Worm (Caenorhabditis elegans) whole organism, mixed stage, embryonic: ENCODE results near the gene rle-1.

Source experiments
- M03D4.4 ChIP-seq: sonication (generic microtip); optimal IDR thresholded peaks from 2 replicates; lab custom pipeline; 2017; ENCODE audit warnings: mild to moderate bottlenecking, missing genetic modification characterization, missing compliant biosample characterization
- bed-3 ChIP-seq: fragments of 200-800 bp; sonication (Bioruptor generic); optimal IDR thresholded peaks from 3 replicates; lab custom pipeline; 2018; ENCODE audit warnings: mild to moderate bottlenecking, missing genetic modification characterization, moderate library complexity, missing compliant biosample characterization
- blmp-1 ChIP-seq: fragments of 150-350 bp; optimal IDR thresholded peaks from 2 replicates; lab custom pipeline; 2014; ENCODE audit warnings: missing biosample characterization, missing genetic modification characterization
- ceh-39 ChIP-seq: fragments of 150-350 bp; optimal IDR thresholded peaks from 2 replicates; lab custom pipeline; 2014; ENCODE audit warnings: missing biosample characterization, missing genetic modification characterization
- ceh-43 ChIP-seq: fragments of 200-800 bp; sonication (Bioruptor generic); optimal IDR thresholded peaks from 2 replicates; lab custom pipeline; 2018; ENCODE audit warnings: mild to moderate bottlenecking, missing genetic modification characterization, moderate library complexity, missing compliant biosample characterization
- ceh-83 ChIP-seq: fragments of 200-800 bp; sonication (Bioruptor generic); optimal IDR thresholded peaks from 2 replicates; lab custom pipeline; 2018; ENCODE audit warnings: mild to moderate bottlenecking, missing genetic modification characterization, missing compliant biosample characterization
- ces-1 ChIP-seq: fragments of 150-350 bp; optimal IDR thresholded peaks from 2 replicates; lab custom pipeline; 2014; ENCODE audit warnings: missing biosample characterization, missing genetic modification reagents, missing genetic modification characterization
- cnd-1 ChIP-seq: fragments of 200-800 bp; sonication (Bioruptor generic); optimal IDR thresholded peaks from 2 replicates; lab custom pipeline; 2018; ENCODE audit warnings: mild to moderate bottlenecking, missing genetic modification characterization, missing compliant biosample characterization
- drap-1 ChIP-seq: fragments of 200-800 bp; sonication (Bioruptor generic); optimal IDR thresholded peaks from 3 replicates; lab custom pipeline; 2018; ENCODE audit warnings: mild to moderate bottlenecking, missing genetic modification characterization, missing compliant biosample characterization
- elt-1 ChIP-seq: sonication (generic microtip); optimal IDR thresholded peaks from 2 replicates; lab custom pipeline; 2017; ENCODE audit warnings: missing genetic modification characterization, mild to moderate bottlenecking, missing compliant biosample characterization, antibody characterized with exemption, moderate library complexity, borderline replicate concordance; ENCODE audit not compliant: insufficient read depth
- elt-3 ChIP-seq: fragments of 150-350 bp; optimal IDR thresholded peaks from 2 replicates; lab custom pipeline; 2014; ENCODE audit warnings: missing biosample characterization, missing genetic modification characterization
- ham-2 ChIP-seq: fragments of 200-800 bp; sonication (Bioruptor generic); optimal IDR thresholded peaks from 2 replicates; lab custom pipeline; 2018; ENCODE audit warnings: mild to moderate bottlenecking, missing genetic modification characterization, missing compliant biosample characterization
- hlh-1 ChIP-seq: fragments of 150-350 bp; optimal IDR thresholded peaks from 2 replicates; lab custom pipeline; 2014; ENCODE audit warnings: missing biosample characterization, missing genetic modification reagents, missing genetic modification characterization
- lin-13 ChIP-seq: fragments of 150-350 bp; optimal IDR thresholded peaks from 2 replicates; lab custom pipeline; 2014; ENCODE audit warnings: missing biosample characterization, missing genetic modification characterization
- lin-32 ChIP-seq: fragments of 200-800 bp; sonication (Bioruptor generic); optimal IDR thresholded peaks from 2 replicates; lab custom pipeline; 2018; ENCODE audit warnings: mild to moderate bottlenecking, missing genetic modification characterization, missing compliant biosample characterization
- lsy-2 ChIP-seq: fragments of 150-350 bp; optimal IDR thresholded peaks from 2 replicates; lab custom pipeline; 2014; ENCODE audit warnings: missing biosample characterization, missing genetic modification characterization
- mab-5 ChIP-seq: fragments of 150-350 bp; optimal IDR thresholded peaks from 2 replicates; lab custom pipeline; 2014; ENCODE audit warnings: missing biosample characterization, missing genetic modification characterization
- mep-1 ChIP-seq: fragments of 150-350 bp; optimal IDR thresholded peaks from 2 replicates; lab custom pipeline; 2017; ENCODE audit warnings: missing biosample characterization, missing genetic modification reagents, missing genetic modification characterization, inconsistent platforms
- nhr-12 ChIP-seq: fragments of 150-350 bp; optimal IDR thresholded peaks from 2 replicates; lab custom pipeline; 2014; ENCODE audit warnings: missing biosample characterization, missing genetic modification characterization
- nhr-2 ChIP-seq: fragments of 150-350 bp; optimal IDR thresholded peaks from 2 replicates; lab custom pipeline; 2014; ENCODE audit warnings: missing biosample characterization, missing genetic modification characterization
- nhr-28 ChIP-seq: fragments of 150-350 bp; optimal IDR thresholded peaks from 2 replicates; lab custom pipeline; 2014; ENCODE audit warnings: missing biosample characterization, missing genetic modification characterization
- pha-4 ChIP-seq: fragments of 150-350 bp; optimal IDR thresholded peaks from 2 replicates; lab custom pipeline; 2018; ENCODE audit warnings: missing biosample characterization, missing genetic modification reagents, missing genetic modification characterization
- snpc-4 ChIP-seq: fragments of 150-350 bp; optimal IDR thresholded peaks from 2 replicates; lab custom pipeline; 2014; ENCODE audit warnings: missing biosample characterization, missing genetic modification characterization
- sptf-1 ChIP-seq: sonication (generic microtip); optimal IDR thresholded peaks from 2 replicates; lab custom pipeline; 2017; ENCODE audit warnings: mild to moderate bottlenecking, missing genetic modification characterization, moderate library complexity, missing compliant biosample characterization
- tbx-8 ChIP-seq: fragments of 200-800 bp; sonication (Bioruptor generic); optimal IDR thresholded peaks from 2 replicates; lab custom pipeline; 2018; ENCODE audit warnings: mild to moderate bottlenecking, missing genetic modification characterization, moderate library complexity, missing compliant biosample characterization
- unc-120 ChIP-seq: sonication (generic microtip); optimal IDR thresholded peaks from 2 replicates; lab custom pipeline; 2017; ENCODE audit warnings: missing genetic modification characterization, missing compliant biosample characterization; ENCODE audit not compliant: poor library complexity, severe bottlenecking
- unc-39 ChIP-seq: fragments of 150-350 bp; optimal IDR thresholded peaks from 2 replicates; lab custom pipeline; 2014; ENCODE audit warnings: missing biosample characterization, missing genetic modification characterization
- unc-62 ChIP-seq: fragments of 150-350 bp; optimal IDR thresholded peaks from 2 replicates; lab custom pipeline; 2014; ENCODE audit warnings: missing biosample characterization, missing genetic modification reagents, missing genetic modification characterization
- zip-8 ChIP-seq: fragments of 150-350 bp; optimal IDR thresholded peaks from 2 replicates; lab custom pipeline; 2014; ENCODE audit warnings: missing biosample characterization, missing genetic modification characterization
- ztf-11 ChIP-seq: fragments of 150-350 bp; optimal IDR thresholded peaks from 2 replicates; lab custom pipeline; 2014; ENCODE audit warnings: missing biosample characterization, missing genetic modification characterization

Gene rle-1

DNA sequence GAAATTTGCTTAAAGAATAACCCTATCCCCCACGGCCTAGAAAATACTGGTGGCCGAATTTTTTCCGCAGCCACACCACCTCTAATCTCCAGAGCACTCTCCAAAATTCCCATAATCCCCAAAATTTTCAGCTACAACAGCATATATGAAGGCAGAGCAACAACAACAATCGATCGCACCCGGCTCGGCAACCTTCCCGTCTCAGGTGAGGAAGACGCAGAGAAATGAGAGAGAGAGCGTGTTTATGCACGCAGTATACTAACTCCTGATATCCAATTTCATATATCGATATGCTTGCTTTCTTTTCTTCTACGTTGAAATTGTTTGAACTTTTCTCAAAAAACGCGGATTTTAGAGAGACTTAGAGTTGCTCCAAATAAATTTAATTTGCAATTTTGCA is 29.7 kb upstream of the rle-1 start:
- TF ChIP-seq nhr-28 (tag; lab: Kevin White, UChicago): no peak
- no peak for TF ChIP-seq drap-1
- no peak for TF ChIP-seq lin-13
- TF ChIP-seq hlh-1 (tag; lab: Kevin White, UChicago): peak; percentile 95
- TF ChIP-seq unc-120 (tag; lab: Kevin White, UChicago): peak; percentile 65
- TF ChIP-seq sptf-1 (tag; lab: Kevin White, UChicago): no peak

DNA sequence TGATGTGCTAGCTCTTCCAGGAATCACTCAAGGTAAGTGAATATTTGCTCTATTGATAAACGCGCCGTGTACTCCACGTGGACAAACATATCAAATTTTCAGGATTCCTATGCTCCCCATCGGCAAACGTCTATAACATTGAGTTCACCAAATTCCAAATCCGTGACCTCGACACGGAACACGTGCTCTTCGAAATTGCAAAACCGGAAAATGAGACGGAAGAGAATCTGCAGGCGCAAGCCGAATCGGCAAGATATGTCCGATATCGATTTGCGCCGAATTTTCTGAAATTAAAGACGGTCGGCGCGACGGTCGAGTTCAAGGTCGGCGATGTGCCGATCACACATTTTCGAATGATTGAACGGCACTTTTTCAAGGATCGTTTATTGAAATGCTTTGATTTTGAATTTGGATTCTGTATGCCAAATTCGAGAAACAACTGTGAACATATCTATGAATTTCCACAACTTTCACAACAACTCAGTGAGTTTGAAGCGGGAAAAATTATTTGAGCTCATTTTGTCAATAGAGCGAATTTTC is 28.3 kb upstream of the rle-1 start:
- TF ChIP-seq M03D4.4 (no peak), tbx-8 (no peak), lsy-2 (tag; lab: Kevin White, UChicago) (no peak), hlh-1 (tag; lab: Kevin White, UChicago) (no peak), sptf-1 (tag; lab: Kevin White, UChicago) (no peak), cnd-1 (tag; lab: Kevin White, UChicago) (no peak), ztf-11 (tag; lab: Kevin White, UChicago) (no peak), nhr-2 (no peak), lin-32 (GFP tag; lab: Kevin White, UChicago) (no peak), unc-39 (tag; lab: Kevin White, UChicago) (no peak), zip-8 (tag; lab: Kevin White, UChicago) (no peak), bed-3 (GFP tag; lab: Kevin White, UChicago) (no peak), pha-4 (no peak), ham-2 (GFP tag; lab: Kevin White, UChicago) (no peak), ceh-83 (no peak), ceh-39 (tag; lab: Kevin White, UChicago) (no peak)

DNA sequence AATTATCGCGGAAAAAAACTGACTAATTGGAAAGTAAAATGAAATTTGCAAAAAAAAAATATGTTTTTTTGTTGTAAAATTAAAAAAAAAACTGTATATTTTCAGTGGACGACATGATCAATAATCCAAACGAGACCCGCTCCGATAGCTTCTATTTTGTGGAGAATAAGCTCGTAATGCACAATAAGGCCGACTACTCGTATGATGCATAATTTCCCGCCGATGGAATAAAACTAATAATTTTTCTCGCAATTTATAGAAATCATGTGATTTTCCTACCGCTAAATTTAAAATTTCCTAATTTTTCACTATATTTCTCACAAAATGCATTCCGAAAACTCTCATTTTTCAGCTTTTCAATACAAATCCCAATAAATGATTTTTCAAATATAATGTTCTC is 27.5 kb upstream of the rle-1 start:
- TF ChIP-seq mab-5 (tag; lab: Kevin White, UChicago): no peak
- TF ChIP-seq hlh-1 (tag; lab: Kevin White, UChicago): peak; percentile 6
- no peak for TF ChIP-seq lin-13

ce11 chrIII:10909166-10909565 is 26.9 kb upstream of the rle-1 start:
- TF ChIP-seq mep-1 (tag; lab: Kevin White, UChicago): no peak
- no peak for TF ChIP-seq nhr-12
- TF ChIP-seq lin-13: no peak
- no peak for TF ChIP-seq ces-1 (GFP tag; lab: Kevin White, UChicago)
- no peak for TF ChIP-seq unc-62 (GFP tag; lab: Kevin White, UChicago)
- no peak for TF ChIP-seq mab-5 (tag; lab: Kevin White, UChicago)
- TF ChIP-seq bed-3 (GFP tag; lab: Kevin White, UChicago): no peak
- no peak for TF ChIP-seq ztf-11 (tag; lab: Kevin White, UChicago)
- no peak for TF ChIP-seq snpc-4
- TF ChIP-seq zip-8 (tag; lab: Kevin White, UChicago): no peak
- TF ChIP-seq elt-1: no peak
- no peak for TF ChIP-seq drap-1
- TF ChIP-seq ceh-43 (GFP tag; lab: Kevin White, UChicago): no peak
- TF ChIP-seq ham-2 (GFP tag; lab: Kevin White, UChicago): no peak
- TF ChIP-seq nhr-28 (tag; lab: Kevin White, UChicago): no peak

DNA sequence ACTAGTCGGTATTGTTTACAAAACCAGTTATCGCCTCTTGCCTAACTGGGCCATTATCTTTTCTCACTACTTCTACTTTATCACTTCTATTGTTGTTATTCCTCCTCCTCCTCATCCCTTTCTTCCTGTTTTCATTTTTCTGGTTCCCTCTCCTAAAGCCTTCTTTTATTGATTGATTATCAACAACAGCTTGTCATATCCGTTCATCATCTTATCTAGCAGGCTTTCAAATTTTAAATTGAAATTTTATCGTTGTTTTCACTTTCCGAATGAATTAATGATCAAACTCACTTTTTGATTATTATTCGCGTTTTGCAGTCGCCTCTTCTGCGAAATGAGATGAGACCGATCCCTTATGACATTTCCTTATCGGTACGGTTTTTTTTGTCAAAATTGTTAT is 24.9 kb upstream of the rle-1 start, which contains the start of gene cut-6:
Gene cut-6 (plus strand): TSS at position 301 of the 400 bp plus-strand sequence.
- TF ChIP-seq ces-1 (GFP tag; lab: Kevin White, UChicago) (no peak), blmp-1 (peak; percentile 25)
- TF ChIP-seq, all 35 proteins: peak for 1

ce11 chrIII:10914971-10915370 is 21.1 kb upstream of the rle-1 start:
- TF ChIP-seq unc-62 (GFP tag; lab: Kevin White, UChicago) (no peak), elt-3 (tag; lab: Kevin White, UChicago) (no peak), ceh-83 (no peak), blmp-1 (no peak)
- TF ChIP-seq, all 35 proteins: peak for 0
